Worm (Caenorhabditis elegans): ENCODE data around the gene sqst-5.

Gene sqst-5

ce11 chrIII:147570-148076 is at the start of gene sqst-5:
Gene sqst-5 (minus strand): TSS chrIII:147620.
- no peak for TF ChIP-seq daf-16 (GFP tag; optimal IDR thresholded peaks at IDR 0.05)
- TF ChIP-seq daf-16 (tag; optimal IDR thresholded peaks at IDR 0.05): peak; percentile 46
- TF ChIP-seq hlh-30 (tag; optimal IDR thresholded peaks at IDR 0.05; ENCODE audit: insufficient read depth): no peak
- TF ChIP-seq fos-1 (tag; optimal IDR thresholded peaks at IDR 0.05): no peak
- peak; percentile 63 for TF ChIP-seq pqm-1 (tag; optimal IDR thresholded peaks at IDR 0.05)
- peak; percentile 66 for TF ChIP-seq nhr-28 (tag; optimal IDR thresholded peaks at IDR 0.05)
- no peak for TF ChIP-seq lin-38 (GFP tag; IDR thresholded peaks at IDR 0.05)
- peak; percentile 34; the same call in 1 of the 2 replicates for TF ChIP-seq dmd-6 (GFP tag; IDR thresholded peaks at IDR 0.05)
- TF ChIP-seq hlh-11 (tag; optimal IDR thresholded peaks at IDR 0.05): peak; percentile 15
- no peak for TF ChIP-seq ceh-28 (tag; optimal IDR thresholded peaks at IDR 0.05)
- peak; percentile 66 for TF ChIP-seq dve-1 (tag; optimal IDR thresholded peaks at IDR 0.05; ENCODE audit: insufficient read depth)
- peak; percentile 33 for TF ChIP-seq T20F7.1 (GFP tag; optimal IDR thresholded peaks at IDR 0.05)
- no peak for TF ChIP-seq zag-1 (tag; optimal IDR thresholded peaks at IDR 0.05)

ce11 chrIII:194160-194559 is 46.7 kb upstream of the sqst-5 start, which contains the start of gene F40G9.17:
Gene F40G9.17 (plus strand): TSS chrIII:194460.
- TF ChIP-seq sdz-12 (GFP tag; optimal IDR thresholded peaks at IDR 0.05) (no peak), zfp-3 (GFP tag; conservative IDR thresholded peaks at IDR 0.05) (no peak), nhr-41 (GFP tag; IDR thresholded peaks at IDR 0.05) (no peak), dpl-1 (GFP tag; optimal IDR thresholded peaks at IDR 0.05) (no peak), R02D3.7 (tag; optimal IDR thresholded peaks at IDR 0.05) (no peak), nhr-25 (tag; optimal IDR thresholded peaks at IDR 0.05; ENCODE audit: borderline replicate concordance, insufficient read depth) (no peak), snpc-4 (tag; optimal IDR thresholded peaks at IDR 0.05) (no peak), lin-13 (GFP tag; optimal IDR thresholded peaks at IDR 0.05) (no peak), lin-29 (GFP tag; IDR thresholded peaks at IDR 0.05) (no peak), nhr-237 (tag; optimal IDR thresholded peaks at IDR 0.05) (no peak), unc-130 (GFP tag; optimal IDR thresholded peaks at IDR 0.05) (no peak), egl-43 (GFP tag; IDR thresholded peaks at IDR 0.05) (no peak), F49E8.2 (tag; optimal IDR thresholded peaks at IDR 0.05; ENCODE audit: borderline replicate concordance) (no peak), nhr-11 (tag; optimal IDR thresholded peaks at IDR 0.05) (no peak), nhr-6 (tag; optimal IDR thresholded peaks at IDR 0.05) (no peak), nhr-77 (tag; optimal IDR thresholded peaks at IDR 0.05) (no peak), ceh-20 (GFP tag; IDR thresholded peaks at IDR 0.05) (no peak), mep-1 (tag; optimal IDR thresholded peaks at IDR 0.05) (no peak), mxl-3 (GFP tag; optimal IDR thresholded peaks at IDR 0.05) (no peak)

- TF ChIP-seq nhr-76 (tag; optimal IDR thresholded peaks at IDR 0.05) (no peak), ztf-7 (tag; optimal IDR thresholded peaks at IDR 0.05) (no peak), ZK546.5 (tag; optimal IDR thresholded peaks at IDR 0.05) (no peak), pqm-1 (tag; optimal IDR thresholded peaks at IDR 0.05) (no peak)
Measured at ce11 chrIII:191803-192202, 44.4 kb upstream of the sqst-5 start, which contains the start of gene sec-20. Gene sec-20 (plus strand): TSS chrIII:192103.

ce11 chrIII:190686-191085 is 43.3 kb upstream of the sqst-5 start, which contains the start of gene cox-17:
Gene cox-17 (plus strand): TSS chrIII:190986.
- peak; percentile 12; the same call in 1 of the 2 replicates for TF ChIP-seq nhr-42 (GFP tag; IDR thresholded peaks at IDR 0.05)
- no peak for TF ChIP-seq Y48G9A.11 (GFP tag; IDR thresholded peaks at IDR 0.05)
- TF ChIP-seq lin-1 (GFP tag; IDR thresholded peaks at IDR 0.05): no peak
- TF ChIP-seq hlh-11 (tag; optimal IDR thresholded peaks at IDR 0.05): no peak
- TF ChIP-seq ces-1 (GFP tag; optimal IDR thresholded peaks at IDR 0.05): no peak
- no peak; the same call in 1 of the 2 replicates for TF ChIP-seq pha-4 (GFP tag; IDR thresholded peaks at IDR 0.05)
- TF ChIP-seq pha-4 (tag; optimal IDR thresholded peaks at IDR 0.05): no peak
- TF ChIP-seq egl-43 (GFP tag; IDR thresholded peaks at IDR 0.05): no peak
- TF ChIP-seq mdl-1 (tag; optimal IDR thresholded peaks at IDR 0.05): no peak

All from whole organism, L4 larva.